Worm (Caenorhabditis elegans): ENCODE measurements around the gene spe-17.

DNA sequence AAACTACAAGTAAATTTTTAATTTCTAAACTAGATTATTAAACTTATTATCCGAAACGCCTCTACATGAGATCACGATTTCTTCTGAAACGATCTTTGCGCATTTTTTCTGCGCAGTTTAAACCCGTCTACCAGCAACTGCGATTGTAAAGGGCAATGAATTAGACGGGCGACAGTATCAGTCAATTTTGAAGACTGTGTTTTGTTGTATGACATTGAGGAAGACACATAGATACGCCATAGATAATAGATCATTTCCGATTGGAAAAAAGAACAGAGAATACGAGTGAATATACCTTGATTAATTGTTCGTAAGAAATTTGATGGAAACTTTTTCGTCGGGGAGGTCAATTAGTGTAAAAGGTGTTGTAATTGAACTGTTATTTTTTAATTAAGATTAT is 8.1 kb downstream of the spe-17 start:
- no peak for TF ChIP-seq nhr-76 (tag; optimal IDR thresholded peaks at IDR 0.05)
- TF ChIP-seq lin-13 (tag; optimal IDR thresholded peaks at IDR 0.05) = no peak
- TF ChIP-seq ces-1 (GFP tag; optimal IDR thresholded peaks at IDR 0.05) = no peak
- no peak for TF ChIP-seq nhr-237 (tag; optimal IDR thresholded peaks at IDR 0.05)
- TF ChIP-seq mep-1 (tag; optimal IDR thresholded peaks at IDR 0.05) = no peak
